Worm (Caenorhabditis elegans) whole organism, L3 larva: ENCODE results near the gene Y113G7A.22.

Experiments used
- aly-2 ChIP-seq: fragments of 150-350 bp; optimal IDR thresholded peaks from 2 replicates; lab custom pipeline; 2014; ENCODE audit warnings: missing biosample characterization, missing genetic modification characterization
- ceh-82 ChIP-seq: fragments of 150-350 bp; optimal IDR thresholded peaks from 2 replicates; lab custom pipeline; 2014; ENCODE audit warnings: missing biosample characterization, missing genetic modification characterization
- fkh-2 ChIP-seq: fragments of 150-350 bp; optimal IDR thresholded peaks from 2 replicates; lab custom pipeline; 2014; ENCODE audit warnings: missing biosample characterization, missing genetic modification reagents, missing genetic modification characterization
- lin-15B ChIP-seq: fragments of 150-350 bp; optimal IDR thresholded peaks from 2 replicates; lab custom pipeline; 2014; ENCODE audit warnings: missing biosample characterization, missing genetic modification characterization
- nhr-12 ChIP-seq: fragments of 150-350 bp; optimal IDR thresholded peaks from 2 replicates; lab custom pipeline; 2014; ENCODE audit warnings: missing biosample characterization, missing genetic modification characterization
- nhr-25 ChIP-seq: sonication (generic microtip); optimal IDR thresholded peaks from 2 replicates; lab custom pipeline; 2017; ENCODE audit warnings: missing biosample characterization, missing genetic modification characterization

DNA sequence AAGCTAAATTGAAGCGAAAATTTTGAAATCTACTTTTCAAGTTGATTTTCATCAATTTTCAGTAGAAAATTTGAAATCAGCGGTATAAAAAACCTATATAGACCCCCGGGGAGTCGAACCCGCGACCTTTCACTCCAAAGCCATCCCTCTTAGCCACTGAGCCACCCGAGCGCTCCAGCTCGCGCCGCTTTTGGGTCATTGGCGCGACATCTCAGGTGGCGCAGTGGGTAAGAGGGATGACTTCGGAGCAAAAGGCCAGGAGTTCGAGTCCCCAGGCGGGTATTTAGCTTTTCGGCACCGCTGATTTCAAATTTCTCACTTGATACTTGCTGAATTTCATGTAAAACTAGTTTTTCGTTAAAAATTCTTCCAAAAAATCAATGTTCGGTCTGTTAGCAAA is 8.5 kb downstream of the Y113G7A.22 start:
- TF ChIP-seq fkh-2 (tag; lab: Kevin White, UChicago) (no peak), ceh-82 (tag; lab: Kevin White, UChicago) (no peak), nhr-12 (no peak), nhr-25 (tag; lab: Kevin White, UChicago) (no peak), aly-2 (tag; lab: Kevin White, UChicago) (no peak), lin-15B (tag; lab: Kevin White, UChicago) (no peak)
